Fruit fly (Drosophila melanogaster): ENCODE data around the gene tkv.

The tkv gene

DNA sequence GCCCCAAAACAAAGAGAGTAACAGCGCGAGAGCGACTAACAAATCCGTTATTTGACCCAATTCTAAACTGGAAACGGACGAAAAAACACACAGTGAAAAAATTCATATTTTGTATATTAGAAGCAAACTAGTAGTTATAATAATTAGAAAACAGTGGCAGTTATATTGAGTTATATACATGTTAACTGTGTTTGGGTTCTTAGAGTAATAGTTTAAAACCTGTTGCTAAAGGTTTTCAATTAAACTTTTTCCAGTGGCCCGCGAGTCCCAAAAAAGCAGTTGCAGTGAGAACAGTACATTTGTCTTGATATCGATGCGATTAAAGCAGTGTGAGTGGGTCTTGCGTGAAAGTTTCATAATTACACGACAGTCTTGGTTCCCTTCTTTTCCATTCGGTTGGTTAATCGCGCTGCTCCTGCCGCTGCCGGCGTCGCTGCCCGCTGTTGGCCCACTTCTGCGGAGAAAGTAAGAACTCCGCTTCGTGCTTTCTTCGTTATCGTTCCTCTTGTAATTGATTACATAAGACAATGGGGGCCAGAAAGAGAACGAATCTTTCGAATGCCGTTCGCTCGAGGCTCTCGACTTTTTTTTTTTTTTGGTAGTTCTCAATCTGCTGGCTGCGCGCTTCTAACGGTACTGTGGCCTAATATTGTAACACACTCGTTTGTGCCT lies 26.2 kb upstream of the tkv start (continued):
- TF ChIP-seq cato (GFP tag; optimal IDR thresholded peaks at IDR 0.05; ENCODE audit: borderline replicate concordance), result peak; percentile 32
- no peak for TF ChIP-seq wek (GFP tag; optimal IDR thresholded peaks at IDR 0.05)
- TF ChIP-seq CG12769 (tag; optimal IDR thresholded peaks at IDR 0.05), result peak; percentile 18
- TF ChIP-seq Dll (GFP tag; IDR thresholded peaks at IDR 0.05; ENCODE audit: partially characterized antibody), result no peak
- TF ChIP-seq Blimp-1 (GFP tag; optimal IDR thresholded peaks at IDR 0.05), result peak; percentile 85
- TF ChIP-seq shn (GFP tag; optimal IDR thresholded peaks at IDR 0.05), result no peak
- TF ChIP-seq zen2 (GFP tag; IDR thresholded peaks at IDR 0.05; ENCODE audit: partially characterized antibody), result no peak
- TF ChIP-seq Dek (tag; optimal IDR thresholded peaks at IDR 0.05), result no peak
- no peak for TF ChIP-seq CG1233 (GFP tag; optimal IDR thresholded peaks at IDR 0.05)
- TF ChIP-seq CG16813 (GFP tag; IDR thresholded peaks at IDR 0.05; ENCODE audit: partially characterized antibody), result no peak
- no peak for TF ChIP-seq Gsc (GFP tag; IDR thresholded peaks at IDR 0.05)
- peak; percentile 23; the same call in 1 of the 2 replicates for TF ChIP-seq CG10366 (GFP tag; IDR thresholded peaks at IDR 0.05)
- TF ChIP-seq Opbp (GFP tag; IDR thresholded peaks at IDR 0.05; ENCODE audit: partially characterized antibody), result no peak
- TF ChIP-seq Sox100B (GFP tag; optimal IDR thresholded peaks at IDR 0.05), result peak; percentile 26
- TF ChIP-seq gro (GFP tag; optimal IDR thresholded peaks at IDR 0.05), result no peak
- TF ChIP-seq CG7839 (tag; optimal IDR thresholded peaks at IDR 0.05), result peak; percentile 62
- no peak for TF ChIP-seq Neu2 (GFP tag; optimal IDR thresholded peaks at IDR 0.05; ENCODE audit: borderline replicate concordance)
- no peak for TF ChIP-seq hth (optimal IDR thresholded peaks at IDR 0.05)
- no peak for TF ChIP-seq CG7963 (GFP tag; IDR thresholded peaks at IDR 0.05; ENCODE audit: partially characterized antibody)
- TF ChIP-seq dm (GFP tag; optimal IDR thresholded peaks at IDR 0.05), result no peak
- TF ChIP-seq CG12744 (GFP tag; optimal IDR thresholded peaks at IDR 0.05), result no peak
- TF ChIP-seq CG7928 (GFP tag; optimal IDR thresholded peaks at IDR 0.05), result no peak
- TF ChIP-seq CG16863 (GFP tag; optimal IDR thresholded peaks at IDR 0.05), result peak; percentile 23
- TF ChIP-seq YL-1 (GFP tag; optimal IDR thresholded peaks at IDR 0.05), result no peak
- TF ChIP-seq CG14441 (GFP tag; IDR thresholded peaks at IDR 0.05), result no peak
- TF ChIP-seq CrebB (tag; optimal IDR thresholded peaks at IDR 0.05), result no peak
- TF ChIP-seq ap (GFP tag; IDR thresholded peaks at IDR 0.05), result peak; percentile 44; the same call in 1 of the 2 replicates
- TF ChIP-seq run (tag; optimal IDR thresholded peaks at IDR 0.05), result no peak
- TF ChIP-seq Sox102F (GFP tag; optimal IDR thresholded peaks at IDR 0.05), result peak; percentile 30
- TF ChIP-seq CG1603 (tag; optimal IDR thresholded peaks at IDR 0.05), result peak; percentile 83
- TF ChIP-seq pb (GFP tag; optimal IDR thresholded peaks at IDR 0.05), result no peak
- no peak for TF ChIP-seq CG17186 (GFP tag; optimal IDR thresholded peaks at IDR 0.05)
- no peak for TF ChIP-seq pfk (GFP tag; optimal IDR thresholded peaks at IDR 0.05)
- TF ChIP-seq CG13424 (tag; optimal IDR thresholded peaks at IDR 0.05), result peak; percentile 68
- TF ChIP-seq CG11696 (GFP tag; IDR thresholded peaks at IDR 0.05), result no peak
- no peak for TF ChIP-seq Dfd (GFP tag; optimal IDR thresholded peaks at IDR 0.05)
- TF ChIP-seq CG15601 (tag; optimal IDR thresholded peaks at IDR 0.05), result peak; percentile 46
- peak; percentile 27 for TF ChIP-seq CoRest (tag; optimal IDR thresholded peaks at IDR 0.05)
- TF ChIP-seq H2.0 (GFP tag; IDR thresholded peaks at IDR 0.05), result 0 out of 2 replicates have a peak, but pooled peaks have one; percentile 12
- peak; percentile 79 for TF ChIP-seq CG10979 (tag; optimal IDR thresholded peaks at IDR 0.05)
- TF ChIP-seq Doc3 (GFP tag; IDR thresholded peaks at IDR 0.05; ENCODE audit: partially characterized antibody), result no peak
- peak; percentile 19 for TF ChIP-seq CG1602 (GFP tag; optimal IDR thresholded peaks at IDR 0.05)
- TF ChIP-seq Atf3 (GFP tag; optimal IDR thresholded peaks at IDR 0.05), result peak; percentile 11
- TF ChIP-seq CG13123 (GFP tag; optimal IDR thresholded peaks at IDR 0.05), result no peak
- no peak for TF ChIP-seq CG1792 (GFP tag; optimal IDR thresholded peaks at IDR 0.05)
- peak; percentile 38 for TF ChIP-seq lab (GFP tag; optimal IDR thresholded peaks at IDR 0.05)
- peak; percentile 33 for TF ChIP-seq CG10267 (tag; optimal IDR thresholded peaks at IDR 0.05)
- TF ChIP-seq CG8924 (tag; optimal IDR thresholded peaks at IDR 0.05), result peak; percentile 35
- no peak for TF ChIP-seq CG3838 (GFP tag; optimal IDR thresholded peaks at IDR 0.05)
